Worm (Caenorhabditis elegans) whole organism, mixed stage, embryonic: ENCODE measurements around the gene myo-2.

Source experiments
- cnd-1 ChIP-seq: fragments of 200-800 bp; sonication (Bioruptor generic); optimal IDR thresholded peaks from 2 replicates; lab custom pipeline; 2018; ENCODE audit warnings: mild to moderate bottlenecking, missing genetic modification characterization, missing compliant biosample characterization
- elt-3 ChIP-seq: fragments of 150-350 bp; optimal IDR thresholded peaks from 2 replicates; lab custom pipeline; 2014; ENCODE audit warnings: missing biosample characterization, missing genetic modification characterization
- lsy-2 ChIP-seq: fragments of 150-350 bp; optimal IDR thresholded peaks from 2 replicates; lab custom pipeline; 2014; ENCODE audit warnings: missing biosample characterization, missing genetic modification characterization
- mep-1 ChIP-seq: fragments of 150-350 bp; optimal IDR thresholded peaks from 2 replicates; lab custom pipeline; 2017; ENCODE audit warnings: missing biosample characterization, missing genetic modification reagents, missing genetic modification characterization, inconsistent platforms
- nhr-12 ChIP-seq: fragments of 150-350 bp; optimal IDR thresholded peaks from 2 replicates; lab custom pipeline; 2014; ENCODE audit warnings: missing biosample characterization, missing genetic modification characterization
- nhr-28 ChIP-seq: fragments of 150-350 bp; optimal IDR thresholded peaks from 2 replicates; lab custom pipeline; 2014; ENCODE audit warnings: missing biosample characterization, missing genetic modification characterization
- unc-39 ChIP-seq: fragments of 150-350 bp; optimal IDR thresholded peaks from 2 replicates; lab custom pipeline; 2014; ENCODE audit warnings: missing biosample characterization, missing genetic modification characterization

DNA sequence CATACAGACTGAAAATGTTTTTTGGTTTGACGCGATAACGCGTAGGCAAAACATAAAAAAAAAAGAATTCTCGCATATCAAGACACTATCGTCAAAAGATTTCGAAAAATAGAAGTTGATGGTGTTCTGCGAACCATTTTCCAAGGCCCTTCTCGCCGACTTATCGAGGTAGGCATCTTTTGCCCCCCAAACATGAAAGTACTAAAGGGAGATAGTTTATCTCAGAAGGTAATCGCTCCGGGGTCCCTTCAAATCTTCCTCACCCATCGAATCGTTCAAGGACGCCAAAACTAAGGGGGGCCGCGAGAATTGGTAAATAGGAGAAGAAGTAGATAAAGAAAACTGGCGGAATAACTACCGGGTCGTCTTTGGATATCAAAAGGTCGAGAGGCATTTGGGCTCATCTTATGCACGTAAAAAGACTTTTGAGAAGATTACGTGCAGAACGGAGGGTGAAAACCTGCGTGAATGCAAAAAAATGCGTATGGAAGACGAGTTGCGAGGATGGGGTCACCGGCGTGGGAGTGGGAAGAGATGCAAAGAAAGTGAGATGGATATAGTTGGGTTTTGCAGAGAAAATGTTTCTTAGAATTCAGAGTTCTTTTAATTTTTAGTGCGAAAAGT is 43.6 kb downstream of the myo-2 start:
- TF ChIP-seq unc-39 (tag; lab: Kevin White, UChicago): no peak
- no peak for TF ChIP-seq elt-3 (tag; lab: Kevin White, UChicago)
- TF ChIP-seq cnd-1 (tag; lab: Kevin White, UChicago): no peak
- TF ChIP-seq lsy-2: no peak
- TF ChIP-seq nhr-12: no peak
- no peak for TF ChIP-seq nhr-28 (tag; lab: Kevin White, UChicago)
- TF ChIP-seq mep-1: no peak
